Fruit fly (Drosophila melanogaster) whole organism, prepupa: ENCODE measurements around the gene CG46518.
"Not testable (repeated sequence)": the region's sequence is repeated elsewhere in the genome, so short reads cannot be mapped to it uniquely, and the experiment has no call there.

Experiments used
- CG10669 ChIP-seq: fragments of 200-800 bp; sonication (Bioruptor generic); optimal IDR thresholded peaks from 3 replicates; lab custom pipeline; 2018; ENCODE audit warnings: missing biosample characterization, mild to moderate bottlenecking, missing genetic modification characterization, moderate library complexity
- CG34406 ChIP-seq: fragments of 200-800 bp; sonication (Bioruptor generic); optimal IDR thresholded peaks from 3 replicates; lab custom pipeline; 2016; ENCODE audit warnings: missing biosample characterization, missing genetic modification characterization
- CG6163 ChIP-seq: fragments of 200-800 bp; sonication (Bioruptor generic); IDR thresholded peaks from 3 replicates; pipeline ENCODE4 v1.3.6; 2022; ENCODE audit warnings: missing biosample characterization, missing genetic modification characterization
- CG6854 ChIP-seq: fragments of 200-800 bp; sonication (Bioruptor generic); optimal IDR thresholded peaks from 2 replicates; lab custom pipeline; 2017; ENCODE audit warnings: missing biosample characterization, mild to moderate bottlenecking, missing genetic modification characterization
- CG7368 ChIP-seq: fragments of 200-800 bp; sonication (Bioruptor generic); optimal IDR thresholded peaks from 3 replicates; lab custom pipeline; 2016; ENCODE audit warnings: missing biosample characterization, missing genetic modification characterization
- CG8319 ChIP-seq: fragments of 200-800 bp; sonication (Bioruptor generic); optimal IDR thresholded peaks from 3 replicates; lab custom pipeline; 2016; ENCODE audit warnings: missing biosample characterization, missing genetic modification characterization
- Gug ChIP-seq: fragments of 200-800 bp; sonication (Bioruptor generic); IDR thresholded peaks from 2 replicates; pipeline ENCODE4 v1.3.6; 2022; ENCODE audit warnings: missing biosample characterization, missing genetic modification characterization
- Lpt ChIP-seq: fragments of 200-800 bp; sonication (Bioruptor generic); optimal IDR thresholded peaks from 3 replicates; lab custom pipeline; 2016; ENCODE audit warnings: missing biosample characterization, missing genetic modification characterization
- acj6 ChIP-seq: fragments of 200-800 bp; sonication (Bioruptor generic); optimal IDR thresholded peaks from 3 replicates; lab custom pipeline; 2016; ENCODE audit warnings: missing biosample characterization, missing genetic modification characterization
- dac ChIP-seq: fragments of 200-800 bp; sonication (Bioruptor generic); optimal IDR thresholded peaks from 2 replicates; lab custom pipeline; 2017; ENCODE audit warnings: missing biosample characterization, mild to moderate bottlenecking, missing genetic modification characterization
- fkh ChIP-seq: fragments of 200-800 bp; sonication (Bioruptor generic); optimal IDR thresholded peaks from 3 replicates; lab custom pipeline; 2017; ENCODE audit warnings: missing biosample characterization, mild to moderate bottlenecking, missing genetic modification characterization, moderate library complexity
- net ChIP-seq: fragments of 200-800 bp; sonication (Bioruptor generic); optimal IDR thresholded peaks from 3 replicates; lab custom pipeline; 2016; ENCODE audit warnings: missing biosample characterization, missing genetic modification characterization
- pdm3 ChIP-seq: fragments of 200-800 bp; sonication (Bioruptor generic); optimal IDR thresholded peaks from 3 replicates; lab custom pipeline; 2016; ENCODE audit warnings: missing biosample characterization, missing genetic modification characterization
- spab ChIP-seq: fragments of 200-800 bp; sonication (Bioruptor generic); optimal IDR thresholded peaks from 2 replicates; lab custom pipeline; 2017; ENCODE audit warnings: missing biosample characterization, mild to moderate bottlenecking, missing genetic modification characterization, missing genetic modification reagents

CG46518 gene

dm6 chrX:22231270-22231669 is 4.9 kb downstream of the CG46518 start, which contains the start of gene CG46519:
Gene CG46519 (plus strand): TSS chrX:22231570.
- not testable (repeated sequence) for TF ChIP-seq CG34406 (GFP tag; lab: Kevin White, UChicago); CG6163 (GFP tag; lab: Robert Waterston, UW); net (GFP tag; lab: Kevin White, UChicago)

dm6 chrX:22236265-22236664 is 9.9 kb downstream of the CG46518 start, which contains the start of gene CG46520:
Gene CG46520 (plus strand): TSS chrX:22236565.
- TF ChIP-seq CG10669, CG8319, dac (GFP tag; lab: Kevin White, UChicago): not testable (repeated sequence)

- not testable (repeated sequence) for TF ChIP-seq CG6854 (GFP tag; lab: Kevin White, UChicago); fkh; CG6163 (GFP tag; lab: Robert Waterston, UW)
Measured at dm6 chrX:22241272-22241671, 14.9 kb downstream of the CG46518 start, which contains the start of gene CG46521. Gene CG46521 (plus strand): TSS chrX:22241572.

- TF ChIP-seq Gug (GFP tag; lab: Robert Waterston, UW); Lpt (GFP tag; lab: Kevin White, UChicago); acj6 (GFP tag; lab: Kevin White, UChicago): not testable (repeated sequence)
- TF ChIP-seq, all 60 proteins: peak for 0; not testable (repeated sequence) for 60
Measured at dm6 chrX:22246300-22246699, 19.9 kb downstream of the CG46518 start, which contains the start of gene CG46522. Gene CG46522 (plus strand): TSS chrX:22246600.

dm6 chrX:22251282-22251681 is 24.9 kb downstream of the CG46518 start, which contains the start of gene CG41562:
Gene CG41562 (plus strand): TSS chrX:22251582.
- not testable (repeated sequence) for TF ChIP-seq CG7368, pdm3, spab (GFP tag; lab: Kevin White, UChicago)
